Fruit fly (Drosophila melanogaster): ENCODE measurements around the gene CG10969.

The CG10969 gene

DNA sequence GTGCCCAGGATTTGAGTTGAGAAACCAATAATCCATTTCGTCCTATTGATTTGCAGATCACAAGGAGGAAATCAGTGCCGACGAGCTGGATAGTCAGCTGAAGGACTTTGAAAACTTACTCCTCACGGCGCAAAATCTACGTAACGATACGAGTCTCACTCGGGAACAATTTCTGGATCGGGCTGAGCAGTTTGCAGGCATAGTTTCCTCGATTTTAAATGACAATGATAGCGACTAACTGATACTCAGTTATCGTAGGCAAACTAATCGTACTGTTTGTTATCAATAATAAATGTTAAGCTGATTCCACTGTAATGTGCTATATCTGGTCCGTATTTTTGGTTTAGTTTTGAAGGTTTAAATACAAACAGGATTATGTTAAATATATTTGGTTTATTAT is 34.7 kb downstream of the CG10969 start:
- TF ChIP-seq ind (GFP tag; optimal IDR thresholded peaks at IDR 0.05) (no peak), inv (GFP tag; IDR thresholded peaks at IDR 0.05; ENCODE audit: partially characterized antibody) (peak; percentile 27; the same call in 1 of the 2 replicates), TFAM (GFP tag; optimal IDR thresholded peaks at IDR 0.05) (no peak), jumu (GFP tag; optimal IDR thresholded peaks at IDR 0.05) (no peak), Dbx (GFP tag; IDR thresholded peaks at IDR 0.05) (no peak), CG6791 (GFP tag; IDR thresholded peaks at IDR 0.05; ENCODE audit: partially characterized antibody) (peak; percentile 42; the same call in 1 of the 3 replicates), CG2116 (GFP tag; optimal IDR thresholded peaks at IDR 0.05) (no peak), CG11085 (GFP tag; IDR thresholded peaks at IDR 0.05) (no peak), tna (GFP tag; IDR thresholded peaks at IDR 0.05; ENCODE audit: partially characterized antibody) (peak; percentile 43; the same call in 1 of the 2 replicates), HLH4C (GFP tag; IDR thresholded peaks at IDR 0.05; ENCODE audit: partially characterized antibody) (peak; percentile 83), Fer3 (tag; optimal IDR thresholded peaks at IDR 0.05) (no peak), CG1233 (GFP tag; optimal IDR thresholded peaks at IDR 0.05) (no peak), chinmo (GFP tag; IDR thresholded peaks at IDR 0.05; ENCODE audit: partially characterized antibody) (no peak), hb (GFP tag; IDR thresholded peaks at IDR 0.05; ENCODE audit: partially characterized antibody) (peak; percentile 55; the same call in 1 of the 3 replicates), CG10431 (GFP tag; optimal IDR thresholded peaks at IDR 0.05) (no peak), CG1647 (GFP tag; optimal IDR thresholded peaks at IDR 0.05) (no peak), Nf-YA (GFP tag; IDR thresholded peaks at IDR 0.05) (no peak), CG32532 (GFP tag; IDR thresholded peaks at IDR 0.05) (no peak), da (GFP tag; optimal IDR thresholded peaks at IDR 0.05) (no peak), Vsx1 (GFP tag; optimal IDR thresholded peaks at IDR 0.05) (no peak)

DNA sequence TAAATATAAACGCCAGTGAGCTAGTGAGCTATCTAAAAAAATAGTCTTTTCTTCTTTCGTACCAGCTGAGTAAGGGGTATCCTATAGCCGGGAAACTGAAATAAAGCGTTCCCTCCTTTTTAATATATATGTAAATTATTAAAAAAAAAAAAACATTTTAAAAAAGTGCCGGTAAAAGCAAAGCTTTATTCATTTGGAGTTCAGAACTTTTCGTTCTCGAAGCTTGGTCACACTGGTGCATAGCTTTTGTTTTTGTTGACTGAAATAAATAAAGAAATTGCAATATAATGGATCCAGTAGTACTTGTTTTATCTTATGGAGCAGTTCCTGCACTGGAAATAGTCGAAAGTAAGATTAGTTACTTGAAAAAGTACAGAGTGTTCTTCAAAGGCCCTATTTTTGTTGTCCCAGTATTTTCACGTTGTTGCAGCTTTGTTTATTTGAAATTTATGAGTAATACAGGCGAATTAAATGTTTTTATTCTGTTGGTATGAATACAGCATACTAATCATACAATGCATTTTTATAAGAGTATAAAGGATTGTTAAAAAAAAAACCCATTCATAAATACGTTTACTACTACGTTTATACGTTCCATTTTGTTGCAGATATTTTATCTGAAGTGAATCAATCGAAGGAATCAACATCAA is 35.7 kb downstream of the CG10969 start, which contains the start of gene CG32109:
Gene CG32109, plus strand, starts transcription at position 224 of the 650 bp plus-strand sequence.
- peak; percentile 22; the same call in 1 of the 2 replicates for TF ChIP-seq vvl (GFP tag; IDR thresholded peaks at IDR 0.05)
- peak; percentile 57 for TF ChIP-seq gfzf (GFP tag; optimal IDR thresholded peaks at IDR 0.05)
- peak; percentile 30 for TF ChIP-seq CG12659 (GFP tag; optimal IDR thresholded peaks at IDR 0.05)
- no peak for TF ChIP-seq her (GFP tag; optimal IDR thresholded peaks at IDR 0.05)
- TF ChIP-seq Dip2 (GFP tag; IDR thresholded peaks at IDR 0.05), result no peak
- peak; percentile 61 for TF ChIP-seq Dp (GFP tag; optimal IDR thresholded peaks at IDR 0.05)
- TF ChIP-seq E2f2 (GFP tag; IDR thresholded peaks at IDR 0.05), result peak; percentile 65
- no peak for TF ChIP-seq CG11085 (GFP tag; IDR thresholded peaks at IDR 0.05)
- peak; percentile 54 for TF ChIP-seq sens (GFP tag)
- TF ChIP-seq lbe (GFP tag; optimal IDR thresholded peaks at IDR 0.05), result peak; percentile 51
- no peak for TF ChIP-seq CG16815 (GFP tag; optimal IDR thresholded peaks at IDR 0.05)
- TF ChIP-seq sug (tag; optimal IDR thresholded peaks at IDR 0.05), result no peak
- TF ChIP-seq pzg (GFP tag; optimal IDR thresholded peaks at IDR 0.05), result peak; percentile 23
- no peak for TF ChIP-seq salm (tag; optimal IDR thresholded peaks at IDR 0.05)
- peak; percentile 31 for TF ChIP-seq D19B (GFP tag; optimal IDR thresholded peaks at IDR 0.05)
- TF ChIP-seq CG34224 (GFP tag; IDR thresholded peaks at IDR 0.05; ENCODE audit: partially characterized antibody), result peak; percentile 18; the same call in 1 of the 3 replicates
- peak; percentile 19 for TF ChIP-seq YL-1 (GFP tag; optimal IDR thresholded peaks at IDR 0.05)
- peak; percentile 18; the same call in 1 of the 2 replicates for TF ChIP-seq CG13287 (GFP tag; IDR thresholded peaks at IDR 0.05; ENCODE audit: partially characterized antibody)
- TF ChIP-seq MBD-R2 (GFP tag; IDR thresholded peaks at IDR 0.05), result peak; percentile 37; the same call in 1 of the 2 replicates
- no peak for TF ChIP-seq CG4820 (GFP tag; optimal IDR thresholded peaks at IDR 0.05)
- peak; percentile 27 for TF ChIP-seq nom (GFP tag; optimal IDR thresholded peaks at IDR 0.05)
- no peak for TF ChIP-seq cwo (GFP tag; optimal IDR thresholded peaks at IDR 0.05)
- TF ChIP-seq CG4617 (GFP tag; optimal IDR thresholded peaks at IDR 0.05; ENCODE audit: borderline replicate concordance), result peak; percentile 18
